Worm (Caenorhabditis elegans) whole organism, midembryonic: Measurements from ENCODE around the gene K08E7.5.
A peak's percentile ranks its signal among the peaks of the same experiment; 100 is the strongest.

Experiments used
- T22C8.4 ChIP-seq: fragments of 200-800 bp; sonication (Bioruptor generic); IDR thresholded peaks from 2 replicates; pipeline ENCODE4 v1.3.6; 2022; ENCODE audit warnings: missing genetic modification characterization, missing compliant biosample characterization
- cog-1 ChIP-seq: sonication (generic microtip); optimal IDR thresholded peaks from 2 replicates; lab custom pipeline; 2016; ENCODE audit warnings: missing genetic modification characterization, missing compliant biosample characterization
- flt-1 ChIP-seq: fragments of 200-800 bp; sonication (Bioruptor generic); IDR thresholded peaks from 2 replicates; pipeline ENCODE4 v1.3.6; 2022; ENCODE audit warnings: missing genetic modification characterization, missing compliant biosample characterization
- klf-2 ChIP-seq: fragments of 200-800 bp; sonication (Bioruptor generic); conservative IDR thresholded peaks from 2 replicates; pipeline ENCODE4 v1.3.6; 2022; ENCODE audit warnings: missing genetic modification reagents, missing genetic modification characterization, missing compliant biosample characterization
- med-1 ChIP-seq: sonication (generic microtip); optimal IDR thresholded peaks from 2 replicates; lab custom pipeline; 2017; ENCODE audit warnings: missing genetic modification characterization, mild to moderate bottlenecking, missing compliant biosample characterization, antibody characterized with exemption, missing genetic modification reagents; ENCODE audit not compliant: insufficient read depth
- ref-1 ChIP-seq: fragments of 200-800 bp; sonication (Bioruptor generic); conservative IDR thresholded peaks from 2 replicates; pipeline ENCODE4 v1.3.6; 2022; ENCODE audit warnings: missing genetic modification reagents, missing genetic modification characterization, missing compliant biosample characterization
- tab-1 ChIP-seq: fragments of 200-800 bp; sonication (Bioruptor generic); IDR thresholded peaks from 2 replicates; pipeline ENCODE4 v1.3.6; 2022; ENCODE audit warnings: missing genetic modification characterization, missing compliant biosample characterization
- ztf-23 ChIP-seq: fragments of 200-800 bp; sonication (Bioruptor generic); IDR thresholded peaks from 2 replicates; pipeline ENCODE4 v1.3.6; 2022; ENCODE audit warnings: missing genetic modification reagents, missing genetic modification characterization, missing compliant biosample characterization
- ztf-29 ChIP-seq: fragments of 200-800 bp; sonication (Bioruptor generic); IDR thresholded peaks from 2 replicates; pipeline ENCODE4 v1.3.6; 2022; ENCODE audit warnings: missing genetic modification reagents, missing genetic modification characterization, missing compliant biosample characterization

Gene K08E7.5

ce11 chrIV:12571047-12571446 lies 2.1 kb upstream of the K08E7.5 start, which contains the start of gene K08E7.4:
Gene K08E7.4, minus strand, starts transcription at chrIV:12571147.
- no peak for TF ChIP-seq ztf-23 (GFP tag; lab: Robert Waterston, UW)

ce11 chrIV:12574265-12574664 lies 1.1 kb downstream of the K08E7.5 start:
- TF ChIP-seq klf-2 (GFP tag; lab: Robert Waterston, UW) (no peak), flt-1 (GFP tag; lab: Robert Waterston, UW) (no peak), tab-1 (GFP tag; lab: Robert Waterston, UW) (no peak), T22C8.4 (GFP tag; lab: Robert Waterston, UW) (no peak), cog-1 (tag; lab: Kevin White, UChicago) (no peak), med-1 (no peak), ztf-29 (GFP tag; lab: Robert Waterston, UW) (no peak), ref-1 (GFP tag; lab: Robert Waterston, UW) (no peak)

- TF ChIP-seq ztf-23 (GFP tag; lab: Robert Waterston, UW) = no peak
- TF ChIP-seq ref-1 (GFP tag; lab: Robert Waterston, UW) = no peak
- TF ChIP-seq ztf-29 (GFP tag; lab: Robert Waterston, UW) = no peak
- TF ChIP-seq tab-1 (GFP tag; lab: Robert Waterston, UW) = no peak
- TF ChIP-seq cog-1 (tag; lab: Kevin White, UChicago) = no peak
- no peak for TF ChIP-seq flt-1 (GFP tag; lab: Robert Waterston, UW)
- TF ChIP-seq T22C8.4 (GFP tag; lab: Robert Waterston, UW) = no peak
- TF ChIP-seq med-1 = no peak
- no peak for TF ChIP-seq klf-2 (GFP tag; lab: Robert Waterston, UW)
Observed at ce11 chrIV:12581046-12581445, 7.9 kb downstream of the K08E7.5 start, which contains the start of gene K08E7.6. Gene K08E7.6, minus strand, starts transcription at chrIV:12581146.

ce11 chrIV:12583181-12583580 lies 10.0 kb downstream of the K08E7.5 start:
- no peak for TF ChIP-seq cog-1 (tag; lab: Kevin White, UChicago)
- no peak for TF ChIP-seq tab-1 (GFP tag; lab: Robert Waterston, UW)
- TF ChIP-seq ztf-29 (GFP tag; lab: Robert Waterston, UW) = no peak
- no peak for TF ChIP-seq med-1
- TF ChIP-seq flt-1 (GFP tag; lab: Robert Waterston, UW) = no peak

ce11 chrIV:12584146-12584545 lies 11.0 kb downstream of the K08E7.5 start:
- TF ChIP-seq ref-1 (GFP tag; lab: Robert Waterston, UW) (0 out of 2 replicates have a peak, but pooled peaks have one; percentile 44), ztf-23 (GFP tag; lab: Robert Waterston, UW) (0 out of 2 replicates have a peak, but pooled peaks have one; percentile 6), T22C8.4 (GFP tag; lab: Robert Waterston, UW) (no peak)

- TF ChIP-seq ztf-23 (GFP tag; lab: Robert Waterston, UW) (no peak), tab-1 (GFP tag; lab: Robert Waterston, UW) (no peak), ref-1 (GFP tag; lab: Robert Waterston, UW) (no peak), klf-2 (GFP tag; lab: Robert Waterston, UW) (no peak), ztf-29 (GFP tag; lab: Robert Waterston, UW) (no peak)
Observed at ce11 chrIV:12585966-12586365, 12.8 kb downstream of the K08E7.5 start, which contains the start of gene K08E7.8. Gene K08E7.8, minus strand, starts transcription at chrIV:12586066.

- no peak for TF ChIP-seq T22C8.4 (GFP tag; lab: Robert Waterston, UW)
- no peak for TF ChIP-seq cog-1 (tag; lab: Kevin White, UChicago)
- no peak for TF ChIP-seq tab-1 (GFP tag; lab: Robert Waterston, UW)
- no peak for TF ChIP-seq med-1
- no peak for TF ChIP-seq ref-1 (GFP tag; lab: Robert Waterston, UW)
- no peak for TF ChIP-seq ztf-29 (GFP tag; lab: Robert Waterston, UW)
Observed at ce11 chrIV:12590373-12590772, 17.2 kb downstream of the K08E7.5 start, which contains the start of gene cul-6. Gene cul-6, minus strand, starts transcription at chrIV:12590451.

- TF ChIP-seq klf-2 (GFP tag; lab: Robert Waterston, UW) = peak; percentile 69
- TF ChIP-seq cog-1 (tag; lab: Kevin White, UChicago) = peak; percentile 59
- TF ChIP-seq med-1 = peak; percentile 49
- TF ChIP-seq ztf-29 (GFP tag; lab: Robert Waterston, UW) = peak; percentile 71; the same call in 1 of the 2 replicates
- TF ChIP-seq ztf-23 (GFP tag; lab: Robert Waterston, UW) = peak; percentile 88
- TF ChIP-seq ref-1 (GFP tag; lab: Robert Waterston, UW) = peak; percentile 51; the same call in 1 of the 2 replicates
- TF ChIP-seq tab-1 (GFP tag; lab: Robert Waterston, UW) = peak; percentile 80
- TF ChIP-seq flt-1 (GFP tag; lab: Robert Waterston, UW) = peak; percentile 63
- peak; percentile 76 for TF ChIP-seq T22C8.4 (GFP tag; lab: Robert Waterston, UW)
Observed at ce11 chrIV:12594574-12594973, 21.4 kb downstream of the K08E7.5 start.

- TF ChIP-seq flt-1 (GFP tag; lab: Robert Waterston, UW) (no peak), ztf-23 (GFP tag; lab: Robert Waterston, UW) (no peak), T22C8.4 (GFP tag; lab: Robert Waterston, UW) (no peak)
Observed at ce11 chrIV:12596960-12597359, 23.8 kb downstream of the K08E7.5 start.

ce11 chrIV:12599158-12599557 lies 26.0 kb downstream of the K08E7.5 start, which contains the start of gene pgp-1:
Gene pgp-1, minus strand, starts transcription at chrIV:12599169.
- TF ChIP-seq tab-1 (GFP tag; lab: Robert Waterston, UW) (no peak), ztf-29 (GFP tag; lab: Robert Waterston, UW) (no peak)

ce11 chrIV:12600941-12601340 lies 27.8 kb downstream of the K08E7.5 start:
- TF ChIP-seq klf-2 (GFP tag; lab: Robert Waterston, UW) (no peak), ztf-29 (GFP tag; lab: Robert Waterston, UW) (no peak), ref-1 (GFP tag; lab: Robert Waterston, UW) (no peak), med-1 (no peak), tab-1 (GFP tag; lab: Robert Waterston, UW) (no peak), flt-1 (GFP tag; lab: Robert Waterston, UW) (no peak), cog-1 (tag; lab: Kevin White, UChicago) (no peak), ztf-23 (GFP tag; lab: Robert Waterston, UW) (no peak), T22C8.4 (GFP tag; lab: Robert Waterston, UW) (no peak)
